Worm (Caenorhabditis elegans) whole organism, L2 larva: ENCODE results near the gene msp-64.

ENCODE experiments used
- R02D3.7 ChIP-seq: fragments of 150-350 bp; optimal IDR thresholded peaks from 2 replicates; lab custom pipeline; 2014; ENCODE audit warnings: missing biosample characterization, missing genetic modification characterization
- egl-27 ChIP-seq: sonication (generic microtip); optimal IDR thresholded peaks from 3 replicates; lab custom pipeline; 2017; ENCODE audit warnings: missing biosample characterization, missing genetic modification reagents, missing genetic modification characterization
- lin-13 ChIP-seq: fragments of 150-350 bp; optimal IDR thresholded peaks from 2 replicates; lab custom pipeline; 2014; ENCODE audit warnings: missing biosample characterization, missing genetic modification reagents, missing genetic modification characterization
- lin-39 ChIP-seq: fragments of 150-350 bp; optimal IDR thresholded peaks from 2 replicates; lab custom pipeline; 2014; ENCODE audit warnings: missing biosample characterization, missing genetic modification reagents, missing genetic modification characterization
- lsy-2 ChIP-seq, 2 experiments: fragments of 150-350 bp in 1 of 2; sonication (generic microtip) in 1 of 2; optimal IDR thresholded peaks; 2 replicates each; lab custom pipeline; 2014 to 2017; ENCODE audit warnings: missing biosample characterization in 2 of 2, missing genetic modification characterization in 2 of 2
- mdl-1 ChIP-seq, 2 experiments: fragments of 150-350 bp in 1 of 2; sonication (generic microtip) in 1 of 2; optimal IDR thresholded peaks; 2 replicates each; lab custom pipeline; 2017; ENCODE audit warnings: missing biosample characterization in 2 of 2, missing genetic modification characterization in 2 of 2
- nhr-10 ChIP-seq: sonication (generic microtip); optimal IDR thresholded peaks from 2 replicates; lab custom pipeline; 2017; ENCODE audit warnings: missing biosample characterization, missing genetic modification characterization
- snpc-4 ChIP-seq: fragments of 150-350 bp; optimal IDR thresholded peaks from 2 replicates; lab custom pipeline; 2014; ENCODE audit warnings: missing biosample characterization, missing genetic modification characterization
- unc-55 ChIP-seq: fragments of 150-350 bp; sonication (generic microtip); optimal IDR thresholded peaks from 3 replicates; lab custom pipeline; 2014; ENCODE audit warnings: missing biosample characterization, missing genetic modification reagents, missing genetic modification characterization
- zag-1 ChIP-seq: fragments of 150-350 bp; optimal IDR thresholded peaks from 2 replicates; lab custom pipeline; 2014; ENCODE audit warnings: missing biosample characterization, missing genetic modification characterization

DNA sequence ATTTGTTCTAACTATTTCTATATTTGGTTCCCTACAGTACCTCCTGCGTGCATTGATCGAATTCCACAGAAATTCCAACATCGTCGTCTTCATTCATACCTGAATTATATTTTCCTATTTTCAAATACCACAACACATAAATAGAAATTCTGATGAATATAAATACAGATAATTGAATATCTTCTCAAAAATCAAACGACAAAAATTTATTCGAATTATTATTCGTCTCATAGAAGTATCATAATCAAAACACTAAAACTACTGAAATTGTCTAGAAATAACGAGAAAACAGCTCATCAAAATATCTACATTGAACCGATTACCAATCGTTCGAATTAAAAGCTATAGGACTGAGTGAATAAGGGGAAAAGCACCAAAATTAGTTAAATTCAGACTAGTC, 23.0 kb upstream of the msp-64 start, which contains the start of gene gtap-1:
- no peak for TF ChIP-seq lsy-2 (tag; optimal IDR thresholded peaks at IDR 0.05; lab: Kevin White, UChicago)
- TF ChIP-seq lin-13 (GFP tag; lab: Kevin White, UChicago): no peak
- TF ChIP-seq egl-27 (tag; lab: Kevin White, UChicago): no peak
- TF ChIP-seq zag-1 (tag; lab: Kevin White, UChicago): no peak
- no peak for TF ChIP-seq R02D3.7 (tag; lab: Kevin White, UChicago)
- TF ChIP-seq snpc-4 (tag; lab: Kevin White, UChicago): no peak
- no peak for TF ChIP-seq lin-39 (tag; lab: Kevin White, UChicago)
- no peak for TF ChIP-seq nhr-10 (tag; lab: Kevin White, UChicago)
- no peak for TF ChIP-seq unc-55 (GFP tag; lab: Kevin White, UChicago)
- no peak for TF ChIP-seq mdl-1 (tag; optimal IDR thresholded peaks at IDR 0.05; lab: Kevin White, UChicago)
